Fruit fly (Drosophila melanogaster) whole organism, prepupa: ENCODE measurements around the gene Tsp74F.

Experiments
- Eip78C ChIP-seq: fragments of 200-800 bp; sonication (Bioruptor generic); peaks from one replicate; lab custom pipeline; 2016; ENCODE audit warnings: missing biosample characterization, missing genetic modification characterization
- ss ChIP-seq, 2 experiments: fragments of 200-800 bp; sonication (Bioruptor generic); optimal IDR thresholded peaks; 2 replicates in 1 of 2; 3 replicates in 1 of 2; lab custom pipeline; 2017 to 2018; ENCODE audit warnings: mild to moderate bottlenecking in 2 of 2, missing biosample characterization in 2 of 2, missing genetic modification characterization in 2 of 2, moderate library complexity in 1 of 2

DNA sequence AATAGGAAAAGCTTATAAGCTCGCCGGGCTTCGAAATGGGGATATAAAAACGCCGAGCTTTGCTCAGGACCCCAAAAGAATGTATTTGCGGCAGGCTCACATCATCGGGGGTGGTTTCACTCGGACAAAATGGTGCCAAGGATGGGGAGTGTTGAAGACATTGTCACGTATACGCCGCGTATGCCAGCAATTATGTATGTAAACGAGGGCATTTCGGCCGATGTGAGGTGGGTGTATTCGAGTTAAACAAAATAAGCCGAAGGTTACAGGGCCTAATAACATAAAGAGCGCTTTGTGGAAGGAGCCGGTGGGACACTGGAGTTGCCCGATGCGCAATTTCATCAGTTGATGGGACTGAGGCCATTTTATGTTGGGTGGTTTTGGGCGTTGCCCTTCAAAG is 45.3 kb upstream of the Tsp74F start:
- no peak for TF ChIP-seq ss (GFP tag; optimal IDR thresholded peaks at IDR 0.05; lab: Kevin White, UChicago)
- TF ChIP-seq Eip78C, result no peak
